Worm (Caenorhabditis elegans) whole organism, L3 larva: ENCODE data around the gene fndc-1.

Source experiments
- ama-1 ChIP-seq: fragments of 150-350 bp; optimal IDR thresholded peaks from 2 replicates; lab custom pipeline; 2018
- ceh-82 ChIP-seq: fragments of 150-350 bp; optimal IDR thresholded peaks from 2 replicates; lab custom pipeline; 2014; ENCODE audit warnings: missing biosample characterization, missing genetic modification characterization
- egl-27 ChIP-seq: sonication (generic microtip); optimal IDR thresholded peaks from 4 replicates; lab custom pipeline; 2017; ENCODE audit warnings: missing biosample characterization, missing genetic modification reagents, missing genetic modification characterization
- egl-5 ChIP-seq: fragments of 150-350 bp; optimal IDR thresholded peaks from 2 replicates; lab custom pipeline; 2017; ENCODE audit warnings: missing biosample characterization, missing genetic modification reagents, missing genetic modification characterization, inconsistent platforms
- elt-3 ChIP-seq, 3 experiments: fragments of 150-350 bp in 1 of 3; sonication (generic microtip) in 2 of 3; optimal IDR thresholded peaks; 2 replicates in 2 of 3; 4 replicates in 1 of 3; lab custom pipeline; 2014 to 2017; ENCODE audit warnings: missing biosample characterization in 3 of 3, missing genetic modification characterization in 3 of 3
- fkh-10 ChIP-seq: sonication (generic microtip); optimal IDR thresholded peaks from 2 replicates; lab custom pipeline; 2017; ENCODE audit warnings: missing biosample characterization, missing genetic modification reagents, missing genetic modification characterization
- fkh-2 ChIP-seq: fragments of 150-350 bp; optimal IDR thresholded peaks from 2 replicates; lab custom pipeline; 2014; ENCODE audit warnings: missing biosample characterization, missing genetic modification reagents, missing genetic modification characterization
- nhr-12 ChIP-seq: fragments of 150-350 bp; optimal IDR thresholded peaks from 2 replicates; lab custom pipeline; 2014; ENCODE audit warnings: missing biosample characterization, missing genetic modification characterization
- nhr-237 ChIP-seq: fragments of 150-350 bp; optimal IDR thresholded peaks from 2 replicates; lab custom pipeline; 2014; ENCODE audit warnings: missing biosample characterization, missing genetic modification characterization

ce11 chrII:11285282-11285933, 48.3 kb upstream of the fndc-1 start:
- TF ChIP-seq fkh-2 (tag; lab: Kevin White, UChicago), result no peak
- TF ChIP-seq nhr-237 (tag; lab: Kevin White, UChicago), result no peak
- TF ChIP-seq ama-1 (lab: Kevin White, UChicago), result no peak
- no peak for TF ChIP-seq egl-5 (tag; lab: Kevin White, UChicago)
- no peak for TF ChIP-seq fkh-10
- no peak for TF ChIP-seq nhr-12 (tag; lab: Kevin White, UChicago)
- TF ChIP-seq ceh-82, result no peak
- no peak for TF ChIP-seq egl-27 (tag; lab: Kevin White, UChicago)
- TF ChIP-seq elt-3 (tag; optimal IDR thresholded peaks at IDR 0.05; lab: Kevin White, UChicago), result no peak
